Worm (Caenorhabditis elegans) whole organism, mixed stage, embryonic: Measurements from ENCODE around the gene fbxb-43.

Experiments used
- M03D4.4 ChIP-seq: sonication (generic microtip); optimal IDR thresholded peaks from 2 replicates; lab custom pipeline; 2017; ENCODE audit warnings: mild to moderate bottlenecking, missing genetic modification characterization, missing compliant biosample characterization
- bed-3 ChIP-seq: fragments of 200-800 bp; sonication (Bioruptor generic); optimal IDR thresholded peaks from 3 replicates; lab custom pipeline; 2018; ENCODE audit warnings: mild to moderate bottlenecking, missing genetic modification characterization, moderate library complexity, missing compliant biosample characterization
- blmp-1 ChIP-seq: fragments of 150-350 bp; optimal IDR thresholded peaks from 2 replicates; lab custom pipeline; 2014; ENCODE audit warnings: missing biosample characterization, missing genetic modification characterization
- nhr-12 ChIP-seq: fragments of 150-350 bp; optimal IDR thresholded peaks from 2 replicates; lab custom pipeline; 2014; ENCODE audit warnings: missing biosample characterization, missing genetic modification characterization
- nhr-237 ChIP-seq: fragments of 150-350 bp; optimal IDR thresholded peaks from 2 replicates; lab custom pipeline; 2014; ENCODE audit warnings: missing biosample characterization, missing genetic modification characterization
- nhr-28 ChIP-seq: fragments of 150-350 bp; optimal IDR thresholded peaks from 2 replicates; lab custom pipeline; 2014; ENCODE audit warnings: missing biosample characterization, missing genetic modification characterization
- sptf-1 ChIP-seq: sonication (generic microtip); optimal IDR thresholded peaks from 2 replicates; lab custom pipeline; 2017; ENCODE audit warnings: mild to moderate bottlenecking, missing genetic modification characterization, moderate library complexity, missing compliant biosample characterization
- ztf-11 ChIP-seq: fragments of 150-350 bp; optimal IDR thresholded peaks from 2 replicates; lab custom pipeline; 2014; ENCODE audit warnings: missing biosample characterization, missing genetic modification characterization

DNA sequence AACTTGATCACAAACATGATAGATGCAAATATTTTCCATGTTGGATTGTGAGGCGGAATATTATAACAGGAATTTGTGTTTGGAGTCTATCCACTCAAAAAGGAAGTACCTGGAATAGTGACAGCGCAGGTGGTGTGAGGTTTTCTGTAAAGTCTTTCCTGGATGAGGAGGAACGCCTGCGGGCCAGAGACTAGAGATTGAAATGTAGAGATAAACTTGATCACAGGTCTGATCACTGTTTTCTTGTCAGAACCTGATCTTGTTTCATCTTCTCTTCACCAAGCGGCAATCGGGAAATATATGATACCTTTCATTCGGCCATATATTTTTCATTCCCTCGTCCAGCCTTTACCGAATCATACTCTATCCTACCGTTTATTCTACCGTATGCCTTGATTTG is 50.3 kb downstream of the fbxb-43 start, which contains the start of gene T07H3.8:
- TF ChIP-seq nhr-28 (tag; lab: Kevin White, UChicago) (no peak), sptf-1 (no peak), ztf-11 (tag; lab: Kevin White, UChicago) (no peak), nhr-12 (no peak), nhr-237 (tag; lab: Kevin White, UChicago) (no peak), bed-3 (GFP tag; lab: Kevin White, UChicago) (no peak), blmp-1 (tag; lab: Kevin White, UChicago) (no peak), M03D4.4 (tag; lab: Kevin White, UChicago) (no peak)
